Fruit fly (Drosophila melanogaster): ENCODE data around the gene CG17764.
A peak's percentile ranks its signal among the peaks of the same experiment; 100 is the strongest.

Gene CG17764

dm6 chrX:5332259-5332862 is 25.1 kb upstream of the CG17764 start, which contains the start of gene CanB (continued):
- no peak for TF ChIP-seq CG16779 (tag; optimal IDR thresholded peaks at IDR 0.05)
- no peak for TF ChIP-seq CG7368 (GFP tag; optimal IDR thresholded peaks at IDR 0.05)
- TF ChIP-seq eg (GFP tag; IDR thresholded peaks at IDR 0.05), result 0 out of 3 replicates have a peak, but pooled peaks have one; percentile 18
- TF ChIP-seq achi (GFP tag; optimal IDR thresholded peaks at IDR 0.05), result peak; percentile 24
- no peak for TF ChIP-seq fd59A (GFP tag; optimal IDR thresholded peaks at IDR 0.05)
- no peak for TF ChIP-seq pdm3 (GFP tag; optimal IDR thresholded peaks at IDR 0.05)
- peak; percentile 10 for TF ChIP-seq lz (GFP tag; optimal IDR thresholded peaks at IDR 0.05)
- no peak for TF ChIP-seq Gug (GFP tag; IDR thresholded peaks at IDR 0.05)
- no peak for TF ChIP-seq Ets21C (GFP tag; optimal IDR thresholded peaks at IDR 0.05)
- TF ChIP-seq Smox (GFP tag; optimal IDR thresholded peaks at IDR 0.05), result peak; percentile 9
- no peak for TF ChIP-seq CG6854 (GFP tag; optimal IDR thresholded peaks at IDR 0.05)

dm6 chrX:5329266-5329898 is 22.2 kb upstream of the CG17764 start, which contains the start of the genes CG3309 and XRCC1:
Gene CG3309, minus strand, starts transcription at chrX:5329347.
Gene XRCC1, plus strand, starts transcription at chrX:5329876.
- TF ChIP-seq dac (GFP tag; optimal IDR thresholded peaks at IDR 0.05), result no peak
- peak; percentile 22 for TF ChIP-seq net (GFP tag; optimal IDR thresholded peaks at IDR 0.05)
- TF ChIP-seq CG3032 (tag; optimal IDR thresholded peaks at IDR 0.05), result peak; percentile 53
- TF ChIP-seq Gug (GFP tag; IDR thresholded peaks at IDR 0.05), result peak; percentile 21; the same call in 1 of the 2 replicates
- peak; percentile 46 for TF ChIP-seq Met (GFP tag; optimal IDR thresholded peaks at IDR 0.05)
- no peak for TF ChIP-seq CG6808 (GFP tag; optimal IDR thresholded peaks at IDR 0.05)
- no peak for TF ChIP-seq CG8319 (GFP tag; optimal IDR thresholded peaks at IDR 0.05)
- TF ChIP-seq CG16779 (tag; optimal IDR thresholded peaks at IDR 0.05), result no peak
- peak; percentile 19 for TF ChIP-seq Sox15 (GFP tag; optimal IDR thresholded peaks at IDR 0.05)
- no peak for TF ChIP-seq vri (GFP tag; optimal IDR thresholded peaks at IDR 0.05)
- no peak for TF ChIP-seq CG11762 (GFP tag; optimal IDR thresholded peaks at IDR 0.05; ENCODE audit: insufficient read depth)
- TF ChIP-seq ss (GFP tag; optimal IDR thresholded peaks at IDR 0.05), result peak in 1 of 2 experiments; percentile 38
- TF ChIP-seq CG6792 (GFP tag; optimal IDR thresholded peaks at IDR 0.05), result peak; percentile 1
- peak; percentile 43 for TF ChIP-seq Hr39 (GFP tag; optimal IDR thresholded peaks at IDR 0.05)
- TF ChIP-seq fd85E (GFP tag; optimal IDR thresholded peaks at IDR 0.05), result no peak
- TF ChIP-seq cyc (GFP tag; optimal IDR thresholded peaks at IDR 0.05), result peak; percentile 35
- peak; percentile 34 for TF ChIP-seq Hr4 (GFP tag; optimal IDR thresholded peaks at IDR 0.05)
- TF ChIP-seq CG10631 (GFP tag; optimal IDR thresholded peaks at IDR 0.05), result peak; percentile 49
- TF ChIP-seq CG11294 (GFP tag; IDR thresholded peaks at IDR 0.05), result no peak
- peak; percentile 59 for TF ChIP-seq CG32006 (GFP tag; optimal IDR thresholded peaks at IDR 0.05)
- TF ChIP-seq CG6163 (GFP tag; IDR thresholded peaks at IDR 0.05), result peak; percentile 60
- TF ChIP-seq CG34406 (GFP tag; optimal IDR thresholded peaks at IDR 0.05), result peak; percentile 29
- TF ChIP-seq achi (GFP tag; optimal IDR thresholded peaks at IDR 0.05), result peak; percentile 60
- no peak for TF ChIP-seq CG6276 (GFP tag; optimal IDR thresholded peaks at IDR 0.05)
- no peak for TF ChIP-seq Hr38 (GFP tag; optimal IDR thresholded peaks at IDR 0.05)
- peak; percentile 33 for TF ChIP-seq CG31627 (GFP tag; optimal IDR thresholded peaks at IDR 0.05)
- TF ChIP-seq CG10669 (GFP tag; optimal IDR thresholded peaks at IDR 0.05), result peak; percentile 17
- peak; percentile 60 for TF ChIP-seq fkh (GFP tag; optimal IDR thresholded peaks at IDR 0.05)
- no peak for TF ChIP-seq CG4318 (GFP tag; optimal IDR thresholded peaks at IDR 0.05)
- peak; percentile 22 for TF ChIP-seq Eip93F (GFP tag; optimal IDR thresholded peaks at IDR 0.05)
- peak; percentile 21 for TF ChIP-seq Ets21C (GFP tag; optimal IDR thresholded peaks at IDR 0.05)
- TF ChIP-seq Smox (GFP tag; optimal IDR thresholded peaks at IDR 0.05), result peak; percentile 48
- TF ChIP-seq Ets96B (tag; optimal IDR thresholded peaks at IDR 0.05), result peak; percentile 43
- TF ChIP-seq fd59A (GFP tag; optimal IDR thresholded peaks at IDR 0.05), result no peak
- TF ChIP-seq Eip75B (GFP tag; optimal IDR thresholded peaks at IDR 0.05), result peak; percentile 11
- peak; percentile 29 for TF ChIP-seq CG8632 (GFP tag; optimal IDR thresholded peaks at IDR 0.05)
- peak; percentile 52 for TF ChIP-seq topi (GFP tag; optimal IDR thresholded peaks at IDR 0.05)
- TF ChIP-seq esn (GFP tag; optimal IDR thresholded peaks at IDR 0.05), result peak; percentile 61
- TF ChIP-seq Blimp-1 (GFP tag; optimal IDR thresholded peaks at IDR 0.05), result peak; percentile 98
- peak; percentile 40; the same call in 1 of the 2 replicates for TF ChIP-seq CG15336 (GFP tag; IDR thresholded peaks at IDR 0.05)
- TF ChIP-seq CG1621 (tag; optimal IDR thresholded peaks at IDR 0.05), result no peak
- no peak for TF ChIP-seq CG6854 (GFP tag; optimal IDR thresholded peaks at IDR 0.05)
- no peak for TF ChIP-seq CG9139 (GFP tag; optimal IDR thresholded peaks at IDR 0.05)

All from whole organism, prepupa.